Worm (Caenorhabditis elegans): ENCODE measurements around the gene ZK1251.3.

DNA sequence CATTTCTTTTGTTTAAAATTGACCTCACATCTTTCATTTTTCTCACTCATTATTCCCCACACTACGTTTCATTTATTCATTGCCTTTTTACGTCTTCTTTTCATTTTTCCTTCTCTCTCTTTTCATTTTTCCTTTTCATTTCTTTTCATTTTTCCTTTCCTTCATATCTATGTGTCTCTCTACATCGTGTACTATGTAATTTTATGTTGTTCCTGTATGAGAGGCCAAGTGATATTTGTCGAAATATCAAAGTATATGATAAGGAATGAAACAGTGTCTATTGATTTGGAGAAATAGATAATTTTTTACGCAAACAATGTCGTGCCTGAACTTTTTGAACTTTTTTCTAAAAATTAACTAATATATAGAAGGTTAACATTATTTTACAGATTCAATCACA, 33.0 kb downstream of the ZK1251.3 start:
- TF ChIP-seq nhr-11 (tag; optimal IDR thresholded peaks at IDR 0.05) (no peak), nhr-12 (tag; optimal IDR thresholded peaks at IDR 0.05) (no peak), nhr-25 (tag; optimal IDR thresholded peaks at IDR 0.05) (peak; percentile 63)

All from whole organism, L2 larva.